Worm (Caenorhabditis elegans): ENCODE measurements around the gene orc-4.

The orc-4 gene

ce11 chrIII:10632590-10633402, 13.2 kb upstream of the orc-4 start, which contains the start of gene Y39A1A.10:
Y39A1A.10 (plus strand) TSS chrIII:10632728.
- TF ChIP-seq elt-1 (tag; optimal IDR thresholded peaks at IDR 0.05) (no peak), R02D3.7 (tag; optimal IDR thresholded peaks at IDR 0.05) (no peak), alr-1 (tag; optimal IDR thresholded peaks at IDR 0.05) (no peak), lin-13 (GFP tag; optimal IDR thresholded peaks at IDR 0.05) (no peak), nhr-10 (tag; optimal IDR thresholded peaks at IDR 0.05) (no peak), mbf-1 (tag; optimal IDR thresholded peaks at IDR 0.05) (no peak), nhr-25 (tag; optimal IDR thresholded peaks at IDR 0.05) (peak; percentile 44), elt-3 (tag; optimal IDR thresholded peaks at IDR 0.05) (no peak), ama-1 (optimal IDR thresholded peaks at IDR 0.05) (no peak), peb-1 (tag; optimal IDR thresholded peaks at IDR 0.05) (no peak), mdl-1 (tag; optimal IDR thresholded peaks at IDR 0.05) (peak in 1 of 2 experiments; percentile 77), nhr-21 (tag; optimal IDR thresholded peaks at IDR 0.05) (no peak), lin-11 (tag; optimal IDR thresholded peaks at IDR 0.05) (peak; percentile 25), ztf-4 (tag; optimal IDR thresholded peaks at IDR 0.05) (no peak), ceh-82 (tag; optimal IDR thresholded peaks at IDR 0.05) (no peak), zag-1 (tag; optimal IDR thresholded peaks at IDR 0.05) (no peak), nhr-77 (tag; optimal IDR thresholded peaks at IDR 0.05) (no peak), nhr-23 (tag; optimal IDR thresholded peaks at IDR 0.05) (no peak), skn-1 (tag; optimal IDR thresholded peaks at IDR 0.05) (no peak), gmeb-1 (tag; optimal IDR thresholded peaks at IDR 0.05) (no peak), nhr-237 (tag; optimal IDR thresholded peaks at IDR 0.05) (no peak), unc-55 (GFP tag; optimal IDR thresholded peaks at IDR 0.05) (no peak), nhr-12 (tag; optimal IDR thresholded peaks at IDR 0.05) (no peak), F13H6.1 (tag; optimal IDR thresholded peaks at IDR 0.05) (peak; percentile 44), nhr-6 (tag; optimal IDR thresholded peaks at IDR 0.05) (no peak), fos-1 (tag; optimal IDR thresholded peaks at IDR 0.05) (peak; percentile 28), lin-39 (tag; optimal IDR thresholded peaks at IDR 0.05) (no peak), aly-2 (tag; optimal IDR thresholded peaks at IDR 0.05) (no peak), nhr-129 (tag; optimal IDR thresholded peaks at IDR 0.05) (peak; percentile 12), C34F6.9 (tag; optimal IDR thresholded peaks at IDR 0.05) (peak; percentile 48), ztf-11 (tag; optimal IDR thresholded peaks at IDR 0.05) (no peak), dmd-4 (tag; optimal IDR thresholded peaks at IDR 0.05) (no peak), crh-2 (tag; optimal IDR thresholded peaks at IDR 0.05) (peak; percentile 28), egl-27 (tag; optimal IDR thresholded peaks at IDR 0.05) (no peak), nhr-11 (tag; optimal IDR thresholded peaks at IDR 0.05) (no peak), unc-62 (GFP tag; optimal IDR thresholded peaks at IDR 0.05) (no peak), snpc-4 (tag; optimal IDR thresholded peaks at IDR 0.05) (no peak), mab-5 (tag; optimal IDR thresholded peaks at IDR 0.05) (no peak), ztf-1 (GFP tag; conservative IDR thresholded peaks at IDR 0.05) (no peak), sma-9 (GFP tag; optimal IDR thresholded peaks at IDR 0.05) (peak; percentile 61), sma-9 (tag; optimal IDR thresholded peaks at IDR 0.05) (no peak), sma-3 (GFP tag; optimal IDR thresholded peaks at IDR 0.05) (no peak), sem-4 (tag; optimal IDR thresholded peaks at IDR 0.05) (no peak), unc-39 (tag; optimal IDR thresholded peaks at IDR 0.05) (no peak), lsy-2 (tag; optimal IDR thresholded peaks at IDR 0.05) (peak in 1 of 2 experiments; percentile 54), ZK546.5 (tag; optimal IDR thresholded peaks at IDR 0.05) (no peak)

DNA sequence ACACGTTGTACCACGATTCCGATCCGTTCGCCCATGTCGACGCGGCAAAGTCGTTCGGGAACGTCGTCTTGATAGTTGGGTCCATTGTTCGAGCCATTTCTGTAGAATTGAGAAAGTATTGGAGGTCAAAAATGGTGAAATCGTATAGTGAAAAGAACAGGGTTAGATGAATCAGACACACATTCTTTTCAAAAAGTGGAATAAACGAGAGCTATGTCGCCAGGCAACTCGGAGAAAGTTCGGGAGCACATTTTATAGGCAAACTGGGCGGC, 12.6 kb upstream of the orc-4 start, which contains the start of gene Y39A1A.9:
Gene Y39A1A.9, minus strand, starts transcription at position 99 of the 272 bp plus-strand sequence.
- no peak for TF ChIP-seq nhr-6 (tag; optimal IDR thresholded peaks at IDR 0.05)
- TF ChIP-seq C34F6.9 (tag; optimal IDR thresholded peaks at IDR 0.05) = no peak
- no peak for TF ChIP-seq nhr-77 (tag; optimal IDR thresholded peaks at IDR 0.05)
- TF ChIP-seq ceh-82 (tag; optimal IDR thresholded peaks at IDR 0.05) = no peak
- TF ChIP-seq R02D3.7 (tag; optimal IDR thresholded peaks at IDR 0.05) = no peak
- no peak for TF ChIP-seq skn-1 (tag; optimal IDR thresholded peaks at IDR 0.05)
- no peak for TF ChIP-seq nhr-25 (tag; optimal IDR thresholded peaks at IDR 0.05)
- no peak for TF ChIP-seq fos-1 (tag; optimal IDR thresholded peaks at IDR 0.05)
- TF ChIP-seq alr-1 (tag; optimal IDR thresholded peaks at IDR 0.05) = no peak
- no peak for TF ChIP-seq ama-1 (optimal IDR thresholded peaks at IDR 0.05)
- no peak for TF ChIP-seq ceh-16 (tag; optimal IDR thresholded peaks at IDR 0.05)
- no peak for TF ChIP-seq F13H6.1 (tag; optimal IDR thresholded peaks at IDR 0.05)
- TF ChIP-seq lin-39 (tag; optimal IDR thresholded peaks at IDR 0.05) = no peak
